Fruit fly (Drosophila melanogaster): ENCODE data around the gene CG8852.

Gene CG8852

DNA sequence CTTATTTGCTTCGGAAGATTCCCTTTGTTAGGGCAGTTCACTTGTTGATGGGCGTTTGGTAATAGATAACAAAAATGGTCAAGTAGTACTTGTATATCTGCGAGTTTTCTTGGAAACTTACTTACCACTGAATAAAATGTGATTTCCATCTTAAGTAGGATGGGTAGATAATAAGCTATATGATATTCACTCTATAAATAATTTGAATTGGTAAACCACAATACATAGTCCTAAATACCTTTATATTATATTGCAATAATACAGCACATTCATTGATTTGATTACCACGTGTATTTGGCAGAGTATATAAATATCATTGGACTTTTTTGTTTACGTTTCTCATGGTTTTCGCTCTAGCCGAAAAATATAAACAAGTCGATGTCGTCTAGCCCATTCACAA is 49.0 kb upstream of the CG8852 start (continued):
- peak; percentile 17 for TF ChIP-seq Side (GFP tag; optimal IDR thresholded peaks at IDR 0.05)
- TF ChIP-seq CG7556 (GFP tag; optimal IDR thresholded peaks at IDR 0.05): peak; percentile 84
- TF ChIP-seq CG10321 (GFP tag; IDR thresholded peaks at IDR 0.05): no peak
- peak; percentile 72 for TF ChIP-seq tin (GFP tag; optimal IDR thresholded peaks at IDR 0.05)
- no peak for TF ChIP-seq fru (optimal IDR thresholded peaks at IDR 0.05)
- TF ChIP-seq vfl (GFP tag; optimal IDR thresholded peaks at IDR 0.05): peak; percentile 31
- TF ChIP-seq Nf-YC (tag; optimal IDR thresholded peaks at IDR 0.05): peak; percentile 33
- no peak for TF ChIP-seq CG17186 (GFP tag; optimal IDR thresholded peaks at IDR 0.05)
- peak; percentile 44 for TF ChIP-seq vvl (GFP tag; IDR thresholded peaks at IDR 0.05)
- TF ChIP-seq ci (GFP tag; IDR thresholded peaks at IDR 0.05): peak; percentile 40
- TF ChIP-seq Pdp1 (GFP tag; optimal IDR thresholded peaks at IDR 0.05): peak; percentile 43 to 52
- TF ChIP-seq btn (GFP tag; optimal IDR thresholded peaks at IDR 0.05): no peak
- TF ChIP-seq Med (GFP tag): peak; percentile 77
- TF ChIP-seq sc (optimal IDR thresholded peaks at IDR 0.05): no peak
- TF ChIP-seq sc (GFP tag; optimal IDR thresholded peaks at IDR 0.05): peak; percentile 16
- TF ChIP-seq CG18619 (GFP tag; optimal IDR thresholded peaks at IDR 0.05): peak; percentile 82

DNA sequence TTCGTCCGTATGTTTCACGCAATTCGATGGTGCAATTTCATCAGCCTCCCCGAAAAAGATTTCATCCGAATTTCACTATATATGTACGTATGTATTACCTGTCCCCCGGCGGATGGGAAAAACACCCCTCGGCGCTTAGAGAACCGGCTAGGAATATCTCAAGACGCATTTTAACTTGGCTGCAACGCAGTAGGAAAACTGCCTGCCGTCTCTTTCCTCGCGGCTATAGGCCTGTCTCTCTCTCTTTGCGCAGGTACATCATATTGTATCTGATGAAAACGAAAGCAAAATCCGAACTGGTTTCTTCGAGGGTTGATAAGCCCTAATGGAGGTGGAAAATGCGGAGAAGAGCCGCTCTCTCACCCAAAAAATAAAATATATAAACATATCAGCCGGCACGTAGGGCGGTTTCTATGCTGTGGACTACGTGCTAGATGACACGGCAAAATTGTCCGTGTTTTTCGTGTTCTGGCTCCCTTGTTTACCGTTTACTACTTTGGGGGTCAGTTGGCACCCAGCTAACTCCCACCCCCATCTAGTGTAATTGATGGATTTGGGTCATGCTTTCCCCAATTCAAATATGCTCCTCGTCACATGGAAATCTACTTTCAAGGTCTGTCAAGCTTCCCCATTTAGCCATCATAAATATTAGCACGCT is 48.4 kb upstream of the CG8852 start:
- TF ChIP-seq Xrp1 (GFP tag; IDR thresholded peaks at IDR 0.05) (no peak; the same call in 1 of the 2 replicates), Sry-δ (GFP tag; optimal IDR thresholded peaks at IDR 0.05) (no peak), CG13287 (GFP tag; IDR thresholded peaks at IDR 0.05; ENCODE audit: partially characterized antibody) (0 out of 2 replicates have a peak, but pooled peaks have one; percentile 6), abd-A (tag; optimal IDR thresholded peaks at IDR 0.05) (peak; percentile 42), Med (GFP tag) (no peak), CG34422 (GFP tag; IDR thresholded peaks at IDR 0.05) (0 out of 3 replicates have a peak, but pooled peaks have one; percentile 14), trh (GFP tag; optimal IDR thresholded peaks at IDR 0.05) (no peak), lilli (GFP tag; optimal IDR thresholded peaks at IDR 0.05) (no peak), HLH4C (GFP tag; IDR thresholded peaks at IDR 0.05; ENCODE audit: partially characterized antibody) (no peak), cato (GFP tag; optimal IDR thresholded peaks at IDR 0.05; ENCODE audit: borderline replicate concordance) (no peak), dysf (GFP tag; IDR thresholded peaks at IDR 0.05) (no peak), gt (GFP tag; IDR thresholded peaks at IDR 0.05) (no peak), CG10321 (GFP tag; IDR thresholded peaks at IDR 0.05) (peak; percentile 93), CHES-1-like (GFP tag; optimal IDR thresholded peaks at IDR 0.05) (no peak), CG11696 (GFP tag; IDR thresholded peaks at IDR 0.05) (no peak), ewg (GFP tag; optimal IDR thresholded peaks at IDR 0.05) (peak; percentile 81), Awh (GFP tag; IDR thresholded peaks at IDR 0.05) (no peak), CG2712 (tag; optimal IDR thresholded peaks at IDR 0.05) (no peak), fd102C (GFP tag; optimal IDR thresholded peaks at IDR 0.05) (no peak), CG1024 (GFP tag; IDR thresholded peaks at IDR 0.05) (no peak), run (tag; optimal IDR thresholded peaks at IDR 0.05) (no peak), ara (GFP tag; IDR thresholded peaks at IDR 0.05) (no peak), Rx (GFP tag; IDR thresholded peaks at IDR 0.05) (no peak), chn (GFP tag; optimal IDR thresholded peaks at IDR 0.05) (no peak), Usf (GFP tag; optimal IDR thresholded peaks at IDR 0.05) (no peak), CG8290 (GFP tag; optimal IDR thresholded peaks at IDR 0.05) (no peak), CG8290 (tag; optimal IDR thresholded peaks at IDR 0.05) (peak in 1 of 2 experiments; percentile 7), chinmo (GFP tag; IDR thresholded peaks at IDR 0.05; ENCODE audit: partially characterized antibody) (peak; percentile 70; the same call in 1 of the 4 replicates), zen (tag; optimal IDR thresholded peaks at IDR 0.05) (peak; percentile 10), kni (GFP tag; optimal IDR thresholded peaks at IDR 0.05) (peak; percentile 71), Neu2 (GFP tag; optimal IDR thresholded peaks at IDR 0.05; ENCODE audit: borderline replicate concordance) (no peak), lov (optimal IDR thresholded peaks at IDR 0.05) (no peak), lov (GFP tag; IDR thresholded peaks at IDR 0.05) (0 out of 3 replicates have a peak, but pooled peaks have one; percentile 60), Max (GFP tag; optimal IDR thresholded peaks at IDR 0.05) (no peak), vvl (GFP tag; IDR thresholded peaks at IDR 0.05) (no peak), CG4820 (GFP tag; optimal IDR thresholded peaks at IDR 0.05) (no peak), amos (GFP tag; IDR thresholded peaks at IDR 0.05; ENCODE audit: partially characterized antibody) (no peak)

Measured in whole organism, embryonic.